Worm (Caenorhabditis elegans): ENCODE measurements around the gene F49E8.8.

The F49E8.8 gene

ce11 chrIV:7554351-7554750 is 2.1 kb upstream of the F49E8.8 start, which contains the start of gene F49E8.6:
Gene F49E8.6 (minus strand): TSS chrIV:7554667.
- TF ChIP-seq fos-1 (tag; optimal IDR thresholded peaks at IDR 0.05) (no peak), fkh-8 (tag; optimal IDR thresholded peaks at IDR 0.05) (peak; percentile 81), lin-14 (GFP tag; optimal IDR thresholded peaks at IDR 0.05) (peak; percentile 30), dpl-1 (GFP tag; optimal IDR thresholded peaks at IDR 0.05) (peak in 1 of 3 experiments; percentile 2), grh-1 (GFP tag; IDR thresholded peaks at IDR 0.05) (no peak), nhr-71 (tag; optimal IDR thresholded peaks at IDR 0.05) (peak; percentile 19), lsy-2 (tag; optimal IDR thresholded peaks at IDR 0.05) (peak in 1 of 2 experiments; percentile 33), zag-1 (tag; optimal IDR thresholded peaks at IDR 0.05) (no peak)

ce11 chrIV:7558653-7559052 is 2.2 kb downstream of the F49E8.8 start:
- TF ChIP-seq mep-1 (tag; optimal IDR thresholded peaks at IDR 0.05) (no peak), lin-13 (GFP tag; optimal IDR thresholded peaks at IDR 0.05) (no peak), C34B4.2 (tag; optimal IDR thresholded peaks at IDR 0.05) (no peak)

ce11 chrIV:7559237-7559636 is 2.8 kb downstream of the F49E8.8 start:
- TF ChIP-seq tbx-2 (tag; optimal IDR thresholded peaks at IDR 0.05) (no peak), blmp-1 (tag; optimal IDR thresholded peaks at IDR 0.05) (peak; percentile 45), alr-1 (tag; optimal IDR thresholded peaks at IDR 0.05; ENCODE audit: borderline replicate concordance) (no peak), mdl-1 (tag; optimal IDR thresholded peaks at IDR 0.05) (no peak)

- TF ChIP-seq ztf-11 (tag; optimal IDR thresholded peaks at IDR 0.05) (no peak), Y116A8C.19 (tag; optimal IDR thresholded peaks at IDR 0.05; ENCODE audit: borderline replicate concordance) (no peak), unc-86 (tag; optimal IDR thresholded peaks at IDR 0.05) (no peak), C04F5.9 (tag; optimal IDR thresholded peaks at IDR 0.05) (no peak), mdl-1 (tag; optimal IDR thresholded peaks at IDR 0.05) (no peak), lin-35 (GFP tag; optimal IDR thresholded peaks at IDR 0.05) (peak; percentile 20 to 78), fkh-4 (tag; optimal IDR thresholded peaks at IDR 0.05; ENCODE audit: borderline replicate concordance) (no peak), ceh-90 (tag; optimal IDR thresholded peaks at IDR 0.05) (no peak), nhr-28 (tag; optimal IDR thresholded peaks at IDR 0.05) (no peak), ceh-82 (tag; optimal IDR thresholded peaks at IDR 0.05) (peak in 1 of 3 experiments; percentile 42), lir-3 (tag; optimal IDR thresholded peaks at IDR 0.05; ENCODE audit: poor library complexity) (no peak), snu-23 (GFP tag; optimal IDR thresholded peaks at IDR 0.05) (peak; percentile 29), ama-1 (optimal IDR thresholded peaks at IDR 0.05) (no peak), lin-39 (tag; optimal IDR thresholded peaks at IDR 0.05) (no peak), zip-4 (GFP tag; optimal IDR thresholded peaks at IDR 0.05) (no peak), sox-4 (tag; optimal IDR thresholded peaks at IDR 0.05) (no peak), egl-27 (tag; optimal IDR thresholded peaks at IDR 0.05) (no peak), elt-3 (tag; optimal IDR thresholded peaks at IDR 0.05) (no peak), isw-1 (GFP tag; IDR thresholded peaks at IDR 0.05) (no peak; the same call in 1 of the 2 replicates), unc-98 (GFP tag; IDR thresholded peaks at IDR 0.05) (no peak), elt-2 (tag; optimal IDR thresholded peaks at IDR 0.05) (no peak), nhr-237 (tag; optimal IDR thresholded peaks at IDR 0.05) (no peak), nhr-77 (tag; optimal IDR thresholded peaks at IDR 0.05) (peak; percentile 48), zag-1 (tag; optimal IDR thresholded peaks at IDR 0.05) (no peak), pax-3 (tag; optimal IDR thresholded peaks at IDR 0.05) (no peak), nhr-11 (tag; optimal IDR thresholded peaks at IDR 0.05) (no peak), dsc-1 (tag; optimal IDR thresholded peaks at IDR 0.05) (no peak), lin-14 (GFP tag; optimal IDR thresholded peaks at IDR 0.05) (peak; percentile 16), dpl-1 (GFP tag; optimal IDR thresholded peaks at IDR 0.05) (peak; percentile 4 to 67 (median 29)), ceh-88 (GFP tag; IDR thresholded peaks at IDR 0.05) (no peak), ceh-63 (GFP tag; optimal IDR thresholded peaks at IDR 0.05) (no peak), unc-130 (tag; optimal IDR thresholded peaks at IDR 0.05) (no peak), hlh-17 (GFP tag; optimal IDR thresholded peaks at IDR 0.05; ENCODE audit: borderline replicate concordance) (no peak), lin-15B (tag; optimal IDR thresholded peaks at IDR 0.05) (peak; percentile 80), unc-30 (tag; optimal IDR thresholded peaks at IDR 0.05) (no peak)
These were observed 5.2 kb downstream of the F49E8.8 start, which contains the start of gene ima-3 for ce11 chrIV:7561614-7562142. Gene ima-3 (minus strand): TSS chrIV:7561664.

All from whole organism, L1 larva.